Worm (Caenorhabditis elegans) whole organism, L1 larva: ENCODE data around the gene rab-30.

Experiments
- C16A3.4 ChIP-seq: fragments of 150-350 bp; optimal IDR thresholded peaks from 2 replicates; lab custom pipeline; 2014; ENCODE audit warnings: missing biosample characterization, missing genetic modification characterization
- C34B4.2 ChIP-seq: sonication (generic microtip); optimal IDR thresholded peaks from 2 replicates; lab custom pipeline; 2017; ENCODE audit warnings: mild to moderate bottlenecking, missing genetic modification characterization, missing compliant biosample characterization
- Y116A8C.19 ChIP-seq: sonication (generic microtip); optimal IDR thresholded peaks from 2 replicates; lab custom pipeline; 2016; ENCODE audit warnings: missing compliant biosample characterization, missing genetic modification characterization, borderline replicate concordance
- alr-1 ChIP-seq: fragments of 200-800 bp; sonication (Bioruptor generic); optimal IDR thresholded peaks from 2 replicates; lab custom pipeline; 2018; ENCODE audit warnings: borderline replicate concordance, mild to moderate bottlenecking, missing genetic modification characterization, missing compliant biosample characterization
- blmp-1 ChIP-seq: fragments of 150-350 bp; optimal IDR thresholded peaks from 2 replicates; lab custom pipeline; 2014; ENCODE audit warnings: missing biosample characterization, missing genetic modification characterization
- ceh-63 ChIP-seq: fragments of 200-800 bp; sonication (Bioruptor generic); optimal IDR thresholded peaks from 2 replicates; lab custom pipeline; 2018; ENCODE audit warnings: mild to moderate bottlenecking, missing genetic modification characterization, missing compliant biosample characterization
- dpl-1 ChIP-seq, 3 experiments: fragments of 150-350 bp in 2 of 3; sonication (generic microtip) in 1 of 3; optimal IDR thresholded peaks; 2 replicates each; lab custom pipeline; 2014 to 2017; ENCODE audit warnings: missing biosample characterization in 3 of 3, missing genetic modification characterization in 3 of 3, missing genetic modification reagents in 3 of 3
- dsc-1 ChIP-seq: sonication (generic microtip); optimal IDR thresholded peaks from 2 replicates; lab custom pipeline; 2016; ENCODE audit warnings: mild to moderate bottlenecking, missing genetic modification characterization, missing compliant biosample characterization
- efl-1 ChIP-seq, 4 experiments: fragments of 150-350 bp; optimal IDR thresholded peaks in 3 of 4; peaks in 1 of 4; 1 replicate in 1 of 4; 2 replicates in 3 of 4; lab custom pipeline; 2014; ENCODE audit warnings: missing biosample characterization in 2 of 4, missing genetic modification characterization in 2 of 4, missing genetic modification reagents in 2 of 4
- elt-2 ChIP-seq: sonication (generic microtip); optimal IDR thresholded peaks from 2 replicates; lab custom pipeline; 2016; ENCODE audit warnings: missing genetic modification characterization, mild to moderate bottlenecking, inconsistent platforms, missing compliant biosample characterization, missing genetic modification reagents
- fkh-10 ChIP-seq: sonication (generic microtip); optimal IDR thresholded peaks from 2 replicates; lab custom pipeline; 2017; ENCODE audit warnings: missing biosample characterization, missing genetic modification reagents, missing genetic modification characterization
- fkh-4 ChIP-seq: sonication (generic microtip); optimal IDR thresholded peaks from 2 replicates; lab custom pipeline; 2016; ENCODE audit warnings: missing compliant biosample characterization, missing genetic modification characterization, borderline replicate concordance
- fos-1 ChIP-seq: fragments of 150-350 bp; optimal IDR thresholded peaks from 2 replicates; lab custom pipeline; 2014; ENCODE audit warnings: missing biosample characterization, missing genetic modification characterization
- grh-1 ChIP-seq: fragments of 200-800 bp; sonication (Bioruptor generic); IDR thresholded peaks from 2 replicates; pipeline ENCODE4 v1.3.6; 2022; ENCODE audit warnings: missing genetic modification reagents, missing genetic modification characterization, missing compliant biosample characterization
- hlh-4 ChIP-seq: sonication (generic microtip); optimal IDR thresholded peaks from 2 replicates; lab custom pipeline; 2016; ENCODE audit warnings: mild to moderate bottlenecking, missing genetic modification characterization, missing compliant biosample characterization
- irx-1 ChIP-seq: sonication (generic microtip); optimal IDR thresholded peaks from 2 replicates; lab custom pipeline; 2016; ENCODE audit warnings: missing genetic modification characterization, missing compliant biosample characterization
- isw-1 ChIP-seq: fragments of 200-800 bp; sonication (Bioruptor generic); IDR thresholded peaks from 2 replicates; pipeline ENCODE4 v1.3.6; 2022; ENCODE audit warnings: missing genetic modification characterization, missing compliant biosample characterization
- jun-1 ChIP-seq: fragments of 150-350 bp; optimal IDR thresholded peaks from 2 replicates; lab custom pipeline; 2014; ENCODE audit warnings: missing biosample characterization, missing genetic modification reagents, missing genetic modification characterization
- lin-13 ChIP-seq: fragments of 150-350 bp; optimal IDR thresholded peaks from 2 replicates; lab custom pipeline; 2014; ENCODE audit warnings: missing biosample characterization, missing genetic modification reagents, missing genetic modification characterization
- lin-14 ChIP-seq: fragments of 200-800 bp; sonication (Bioruptor generic); optimal IDR thresholded peaks from 2 replicates; lab custom pipeline; 2018; ENCODE audit warnings: mild to moderate bottlenecking, missing genetic modification characterization, moderate library complexity, missing compliant biosample characterization
- lin-15B ChIP-seq: fragments of 150-350 bp; sonication (generic microtip); optimal IDR thresholded peaks from 3 replicates; lab custom pipeline; 2014; ENCODE audit warnings: missing biosample characterization, missing genetic modification characterization
- lin-35 ChIP-seq, 2 experiments: fragments of 150-350 bp; optimal IDR thresholded peaks; 2 replicates each; lab custom pipeline; 2014; ENCODE audit warnings: missing biosample characterization in 2 of 2, missing genetic modification characterization in 2 of 2, missing genetic modification reagents in 2 of 2
- lin-39 ChIP-seq: fragments of 150-350 bp; optimal IDR thresholded peaks from 2 replicates; lab custom pipeline; 2014; ENCODE audit warnings: missing biosample characterization, missing genetic modification reagents, missing genetic modification characterization
- lsy-2 ChIP-seq, 2 experiments: fragments of 150-350 bp; optimal IDR thresholded peaks; 2 replicates each; lab custom pipeline; 2014; ENCODE audit warnings: missing biosample characterization in 2 of 2, missing genetic modification characterization in 2 of 2
- mab-9 ChIP-seq: fragments of 200-800 bp; sonication (Bioruptor generic); IDR thresholded peaks from 2 replicates; pipeline ENCODE4 v1.3.6; 2022; ENCODE audit warnings: missing genetic modification reagents, missing genetic modification characterization, missing compliant biosample characterization
- mdl-1 ChIP-seq, 2 experiments: fragments of 150-350 bp; optimal IDR thresholded peaks; 2 replicates each; lab custom pipeline; 2014 to 2017; ENCODE audit warnings: missing biosample characterization in 2 of 2, missing genetic modification characterization in 2 of 2, inconsistent platforms in 1 of 2
- mep-1 ChIP-seq: fragments of 150-350 bp; optimal IDR thresholded peaks from 2 replicates; lab custom pipeline; 2014; ENCODE audit warnings: missing biosample characterization, missing genetic modification characterization
- nhr-12 ChIP-seq: sonication (generic microtip); optimal IDR thresholded peaks from 2 replicates; lab custom pipeline; 2017; ENCODE audit warnings: missing biosample characterization, missing genetic modification characterization
- nhr-19 ChIP-seq: fragments of 200-800 bp; sonication (Bioruptor generic); conservative IDR thresholded peaks from 2 replicates; pipeline ENCODE4 v1.3.6; 2022; ENCODE audit warnings: missing genetic modification characterization, missing compliant biosample characterization
- nhr-20 ChIP-seq: sonication (generic microtip); optimal IDR thresholded peaks from 2 replicates; lab custom pipeline; 2016; ENCODE audit warnings: mild to moderate bottlenecking, missing genetic modification characterization, missing compliant biosample characterization
- nhr-71 ChIP-seq: sonication (generic microtip); optimal IDR thresholded peaks from 2 replicates; lab custom pipeline; 2016; ENCODE audit warnings: mild to moderate bottlenecking, missing genetic modification characterization, moderate library complexity, missing compliant biosample characterization
- nhr-76 ChIP-seq: sonication (generic microtip); optimal IDR thresholded peaks from 2 replicates; lab custom pipeline; 2017; ENCODE audit warnings: missing biosample characterization, missing genetic modification characterization
- nhr-77 ChIP-seq: fragments of 150-350 bp; optimal IDR thresholded peaks from 2 replicates; lab custom pipeline; 2014; ENCODE audit warnings: missing biosample characterization, missing genetic modification characterization
- nhr-84 ChIP-seq: sonication (generic microtip); optimal IDR thresholded peaks from 2 replicates; lab custom pipeline; 2017; ENCODE audit warnings: missing biosample characterization, missing genetic modification characterization
- nhr-85 ChIP-seq: sonication (generic microtip); peaks from one replicate; lab custom pipeline; 2016; ENCODE audit warnings: missing genetic modification characterization, inconsistent platforms, missing compliant biosample characterization
- nhr-90 ChIP-seq: sonication (generic microtip); optimal IDR thresholded peaks from 2 replicates; lab custom pipeline; 2016; ENCODE audit warnings: mild to moderate bottlenecking, missing genetic modification characterization, missing compliant biosample characterization; ENCODE audit not compliant: poor library complexity
- pqm-1 ChIP-seq: sonication (generic microtip); optimal IDR thresholded peaks from 3 replicates; lab custom pipeline; 2017; ENCODE audit warnings: missing biosample characterization, missing genetic modification characterization
- rnt-1 ChIP-seq: sonication (generic microtip); optimal IDR thresholded peaks from 2 replicates; lab custom pipeline; 2016; ENCODE audit warnings: mild to moderate bottlenecking, missing genetic modification characterization, moderate library complexity, missing compliant biosample characterization
- snu-23 ChIP-seq: sonication (generic microtip); optimal IDR thresholded peaks from 2 replicates; lab custom pipeline; 2016; ENCODE audit warnings: missing genetic modification characterization, missing compliant biosample characterization
- sox-4 ChIP-seq: sonication (generic microtip); optimal IDR thresholded peaks from 2 replicates; lab custom pipeline; 2016; ENCODE audit warnings: missing genetic modification characterization, missing compliant biosample characterization
- sup-37 ChIP-seq: fragments of 200-800 bp; sonication (Bioruptor generic); optimal IDR thresholded peaks from 2 replicates; lab custom pipeline; 2018; ENCODE audit warnings: mild to moderate bottlenecking, missing genetic modification characterization, missing compliant biosample characterization
- swsn-7 ChIP-seq: sonication (generic microtip); optimal IDR thresholded peaks from 2 replicates; lab custom pipeline; 2016; ENCODE audit warnings: missing genetic modification characterization, missing compliant biosample characterization
- unc-62 ChIP-seq: fragments of 150-350 bp; optimal IDR thresholded peaks from 2 replicates; lab custom pipeline; 2014; ENCODE audit warnings: missing biosample characterization, missing genetic modification reagents, missing genetic modification characterization
- zag-1 ChIP-seq: fragments of 150-350 bp; optimal IDR thresholded peaks from 2 replicates; lab custom pipeline; 2014; ENCODE audit warnings: missing biosample characterization, missing genetic modification characterization
- zip-4 ChIP-seq: fragments of 200-800 bp; sonication (Bioruptor generic); optimal IDR thresholded peaks from 2 replicates; lab custom pipeline; 2018; ENCODE audit warnings: mild to moderate bottlenecking, missing genetic modification characterization, moderate library complexity, missing compliant biosample characterization
- ztf-11 ChIP-seq, 2 experiments: sonication (generic microtip); optimal IDR thresholded peaks; 2 replicates each; lab custom pipeline; 2016 to 2017; ENCODE audit warnings: missing genetic modification characterization in 2 of 2, missing biosample characterization in 1 of 2, missing compliant biosample characterization in 1 of 2
- ztf-4 ChIP-seq: fragments of 150-350 bp; optimal IDR thresholded peaks from 2 replicates; lab custom pipeline; 2014; ENCODE audit warnings: missing biosample characterization, missing genetic modification characterization

rab-30 gene

DNA sequence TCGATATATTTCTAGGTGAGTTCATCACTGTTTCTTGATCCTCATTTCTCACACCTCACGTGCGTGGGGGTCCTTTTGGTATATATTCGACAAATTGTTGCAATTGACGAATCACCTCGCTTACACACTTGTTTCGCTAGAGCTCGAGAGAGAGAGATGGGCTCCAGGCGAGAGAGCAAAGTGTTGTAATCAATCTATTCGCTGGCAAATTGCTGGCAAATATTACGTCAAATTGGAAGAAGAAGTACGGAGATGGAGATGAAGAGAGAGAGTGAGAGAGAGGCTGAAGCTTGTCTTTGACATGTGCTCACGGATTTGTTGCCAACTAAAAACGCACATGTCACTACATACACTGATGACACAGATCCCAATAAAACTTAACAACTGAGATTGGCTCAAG is 34.5 kb upstream of the rab-30 start (continued):
- TF ChIP-seq sox-4 (no peak), fos-1 (no peak), sup-37 (GFP tag; lab: Kevin White, UChicago) (no peak), ceh-63 (GFP tag; lab: Kevin White, UChicago) (no peak), unc-62 (GFP tag; lab: Kevin White, UChicago) (no peak), blmp-1 (tag; lab: Kevin White, UChicago) (no peak), lin-15B (tag; lab: Kevin White, UChicago) (no peak), snu-23 (GFP tag; lab: Kevin White, UChicago) (peak; percentile 53), rnt-1 (tag; lab: Kevin White, UChicago) (peak; percentile 72), isw-1 (GFP tag; lab: Robert Waterston, UW) (no peak), nhr-90 (tag; lab: Kevin White, UChicago) (no peak), irx-1 (tag; lab: Kevin White, UChicago) (no peak), mab-9 (GFP tag; lab: Robert Waterston, UW) (no peak), dpl-1 (GFP tag; optimal IDR thresholded peaks at IDR 0.05; lab: Kevin White, UChicago) (no peak), nhr-76 (tag; lab: Kevin White, UChicago) (no peak), C16A3.4 (no peak), lsy-2 (tag; optimal IDR thresholded peaks at IDR 0.05; lab: Kevin White, UChicago) (peak; percentile 27 to 48), C34B4.2 (no peak), lin-35 (GFP tag; optimal IDR thresholded peaks at IDR 0.05; lab: Kevin White, UChicago) (peak in 1 of 2 experiments; percentile 23), lin-39 (tag; lab: Kevin White, UChicago) (peak; percentile 11), lin-13 (GFP tag; lab: Kevin White, UChicago) (no peak), zip-4 (GFP tag; lab: Kevin White, UChicago) (no peak), pqm-1 (tag; lab: Kevin White, UChicago) (no peak), fkh-10 (GFP tag; lab: Kevin White, UChicago) (no peak)

DNA sequence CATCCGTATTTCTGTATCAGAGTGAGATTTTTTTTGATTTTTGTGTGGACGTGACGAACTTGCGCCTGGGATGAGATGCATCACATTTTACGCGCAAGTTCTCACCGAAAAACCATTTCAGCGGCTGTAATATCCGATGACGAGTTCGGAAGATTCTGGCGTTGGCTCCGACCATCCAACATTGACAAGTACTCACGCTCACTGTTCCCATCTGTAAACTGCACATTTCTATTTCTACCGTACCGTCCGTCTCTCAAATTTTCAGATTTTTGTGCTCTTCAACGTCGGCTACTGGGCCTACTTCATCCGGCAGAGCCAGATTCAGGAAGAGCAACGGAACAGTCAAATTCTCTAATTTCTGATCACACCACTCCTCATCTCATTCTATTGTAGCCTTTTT is 33.0 kb upstream of the rab-30 start:
- TF ChIP-seq nhr-85 (tag; lab: Kevin White, UChicago) (no peak), efl-1 (optimal IDR thresholded peaks at IDR 0.05; lab: Kevin White, UChicago) (no peak), efl-1 (GFP tag; optimal IDR thresholded peaks at IDR 0.05 in 1 of 2; lab: Kevin White, UChicago) (peak in 1 of 2 experiments; percentile 79)

DNA sequence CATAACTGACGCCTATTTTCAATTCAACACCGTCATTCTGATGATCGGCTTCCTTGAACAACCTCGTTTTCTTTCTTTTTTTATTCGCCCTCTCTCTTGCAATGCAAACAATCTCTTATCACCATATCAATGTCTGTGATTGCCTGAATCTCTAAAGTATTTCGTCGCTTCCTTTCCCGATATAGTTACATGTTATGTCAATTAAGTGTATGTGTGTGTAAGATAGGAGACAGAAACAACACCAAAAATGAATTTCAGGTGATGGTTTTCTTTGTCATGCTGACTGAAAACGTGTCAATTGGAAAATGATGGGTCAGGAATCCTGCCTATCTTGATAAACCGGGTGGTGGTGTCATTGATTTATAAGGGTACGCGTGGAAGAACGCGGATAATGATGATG is 27.1 kb upstream of the rab-30 start:
- no peak for TF ChIP-seq fkh-10 (GFP tag; lab: Kevin White, UChicago)
- TF ChIP-seq jun-1 (tag; lab: Kevin White, UChicago): peak; percentile 62
- peak in 1 of 2 experiments; percentile 26 for TF ChIP-seq lsy-2 (tag; optimal IDR thresholded peaks at IDR 0.05; lab: Kevin White, UChicago)
- peak; percentile 26 for TF ChIP-seq nhr-90 (tag; lab: Kevin White, UChicago)
- no peak for TF ChIP-seq alr-1 (tag; lab: Kevin White, UChicago)
- peak; percentile 76 for TF ChIP-seq elt-2 (tag; lab: Kevin White, UChicago)
- TF ChIP-seq dpl-1 (GFP tag; optimal IDR thresholded peaks at IDR 0.05; lab: Kevin White, UChicago): no peak
- no peak for TF ChIP-seq dsc-1 (tag; lab: Kevin White, UChicago)
- peak; percentile 23 for TF ChIP-seq nhr-71
- TF ChIP-seq nhr-20: peak; percentile 28
- TF ChIP-seq fkh-4 (tag; lab: Kevin White, UChicago): no peak
- TF ChIP-seq nhr-76 (tag; lab: Kevin White, UChicago): no peak
- no peak for TF ChIP-seq ztf-4
- no peak for TF ChIP-seq fos-1
- TF ChIP-seq grh-1 (GFP tag; lab: Robert Waterston, UW): no peak
- TF ChIP-seq ceh-63 (GFP tag; lab: Kevin White, UChicago): no peak
- no peak for TF ChIP-seq ztf-11 (tag; optimal IDR thresholded peaks at IDR 0.05; lab: Kevin White, UChicago)
- peak; percentile 36 for TF ChIP-seq snu-23 (GFP tag; lab: Kevin White, UChicago)
- no peak for TF ChIP-seq rnt-1 (tag; lab: Kevin White, UChicago)
- no peak for TF ChIP-seq nhr-77
- TF ChIP-seq Y116A8C.19 (tag; lab: Kevin White, UChicago): no peak
- TF ChIP-seq nhr-19 (GFP tag; lab: Robert Waterston, UW): no peak
- TF ChIP-seq nhr-85 (tag; lab: Kevin White, UChicago): peak; percentile 69
- no peak for TF ChIP-seq isw-1 (GFP tag; lab: Robert Waterston, UW)
- TF ChIP-seq mep-1 (tag; lab: Kevin White, UChicago): peak; percentile 44
- peak; percentile 59 for TF ChIP-seq lin-14
- peak in 1 of 2 experiments; percentile 45 for TF ChIP-seq mdl-1 (tag; optimal IDR thresholded peaks at IDR 0.05; lab: Kevin White, UChicago)
- TF ChIP-seq nhr-12: no peak
- TF ChIP-seq blmp-1 (tag; lab: Kevin White, UChicago): peak; percentile 14
- TF ChIP-seq swsn-7 (tag; lab: Kevin White, UChicago): no peak
- TF ChIP-seq lin-35 (GFP tag; optimal IDR thresholded peaks at IDR 0.05; lab: Kevin White, UChicago): peak in 1 of 2 experiments; percentile 72
- no peak for TF ChIP-seq nhr-84
- TF ChIP-seq hlh-4 (tag; lab: Kevin White, UChicago): no peak
- no peak for TF ChIP-seq zag-1 (tag; lab: Kevin White, UChicago)
